Fruit fly (Drosophila melanogaster): ENCODE measurements around the gene CkIIalpha-i1.
A peak's percentile ranks its signal among the peaks of the same experiment; 100 is the strongest.

CkIIalpha-i1 gene

DNA sequence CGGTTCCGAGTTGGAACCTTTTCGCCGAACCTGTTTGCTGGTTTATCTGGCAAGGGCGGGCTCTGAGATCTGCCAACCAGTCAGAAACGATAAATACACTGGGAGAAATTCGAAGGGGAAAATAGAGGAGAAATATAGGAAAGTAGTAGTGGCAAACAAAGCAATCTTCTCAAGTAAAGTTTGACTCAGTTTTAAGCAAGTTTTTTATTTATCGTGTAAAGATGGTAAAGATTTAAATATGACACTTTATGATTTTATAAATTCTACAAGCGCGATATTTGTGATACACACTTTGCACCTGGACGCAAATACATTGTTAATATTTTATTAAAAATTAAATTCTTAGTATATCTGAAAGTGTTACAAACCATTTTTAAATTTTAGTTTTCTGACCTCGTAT is 30.9 kb downstream of the CkIIalpha-i1 start (continued):
- TF ChIP-seq CG12659 (GFP tag; optimal IDR thresholded peaks at IDR 0.05) (no peak), Rx (GFP tag; IDR thresholded peaks at IDR 0.05) (no peak), Drgx (GFP tag; IDR thresholded peaks at IDR 0.05) (no peak), CG4617 (GFP tag; optimal IDR thresholded peaks at IDR 0.05; ENCODE audit: borderline replicate concordance) (no peak), da (GFP tag; optimal IDR thresholded peaks at IDR 0.05) (no peak), CG9437 (GFP tag; optimal IDR thresholded peaks at IDR 0.05) (no peak), NC2α (GFP tag; optimal IDR thresholded peaks at IDR 0.05) (no peak), Hsf (GFP tag; optimal IDR thresholded peaks at IDR 0.05) (peak; percentile 3), Deaf1 (tag; optimal IDR thresholded peaks at IDR 0.05) (no peak), Tbp (GFP tag; optimal IDR thresholded peaks at IDR 0.05) (no peak), CG2712 (tag; optimal IDR thresholded peaks at IDR 0.05) (peak; percentile 41), CG14710 (tag; optimal IDR thresholded peaks at IDR 0.05) (peak; percentile 42), zf30C (GFP tag; optimal IDR thresholded peaks at IDR 0.05) (peak; percentile 72), CG10979 (tag; optimal IDR thresholded peaks at IDR 0.05) (peak; percentile 28), CG7839 (tag; optimal IDR thresholded peaks at IDR 0.05) (no peak), row (GFP tag; IDR thresholded peaks at IDR 0.05) (no peak), CG12769 (tag; optimal IDR thresholded peaks at IDR 0.05) (no peak), CG16815 (GFP tag; optimal IDR thresholded peaks at IDR 0.05) (peak; percentile 26), cas (GFP tag; IDR thresholded peaks at IDR 0.05) (no peak), CG16813 (GFP tag; IDR thresholded peaks at IDR 0.05; ENCODE audit: partially characterized antibody) (no peak), Ada2b (GFP tag; IDR thresholded peaks at IDR 0.05) (no peak), Ets65A (GFP tag) (peak; percentile 91), Doc3 (GFP tag; IDR thresholded peaks at IDR 0.05; ENCODE audit: partially characterized antibody) (no peak), Taf1 (GFP tag; IDR thresholded peaks at IDR 0.05) (no peak), pita (GFP tag; optimal IDR thresholded peaks at IDR 0.05) (no peak), sisA (GFP tag; IDR thresholded peaks at IDR 0.05) (no peak), ham (GFP tag; IDR thresholded peaks at IDR 0.05) (no peak), fd96Cb (tag; optimal IDR thresholded peaks at IDR 0.05) (peak; percentile 7), phol (tag; optimal IDR thresholded peaks at IDR 0.05) (peak; percentile 44), tio (GFP tag; optimal IDR thresholded peaks at IDR 0.05) (peak; percentile 39), nerfin-1 (tag; optimal IDR thresholded peaks at IDR 0.05) (no peak), CG6272 (GFP tag; IDR thresholded peaks at IDR 0.05) (no peak), CG10267 (tag; optimal IDR thresholded peaks at IDR 0.05) (peak; percentile 14), CG30020 (tag; optimal IDR thresholded peaks at IDR 0.05) (no peak), slp2 (GFP tag; optimal IDR thresholded peaks at IDR 0.05) (no peak), CG8765 (GFP tag; IDR thresholded peaks at IDR 0.05) (0 out of 2 replicates have a peak, but pooled peaks have one; percentile 45), fd102C (GFP tag; optimal IDR thresholded peaks at IDR 0.05) (peak; percentile 5), hb (GFP tag; IDR thresholded peaks at IDR 0.05; ENCODE audit: partially characterized antibody) (no peak), CG17328 (GFP tag; IDR thresholded peaks at IDR 0.05) (no peak), wek (GFP tag; optimal IDR thresholded peaks at IDR 0.05) (no peak), kah (GFP tag; optimal IDR thresholded peaks at IDR 0.05) (no peak), CG17829 (tag; optimal IDR thresholded peaks at IDR 0.05) (peak; percentile 10), dati (GFP tag; IDR thresholded peaks at IDR 0.05) (no peak), Hmr (GFP tag; optimal IDR thresholded peaks at IDR 0.05) (no peak), CG14860 (GFP tag; IDR thresholded peaks at IDR 0.05; ENCODE audit: partially characterized antibody) (no peak), HmgZ (tag; optimal IDR thresholded peaks at IDR 0.05) (no peak), ind (GFP tag; optimal IDR thresholded peaks at IDR 0.05) (no peak), run (tag; optimal IDR thresholded peaks at IDR 0.05) (no peak), CG43689 (GFP tag; IDR thresholded peaks at IDR 0.05) (no peak), CG14014 (GFP tag; IDR thresholded peaks at IDR 0.05) (no peak), Hey (tag; optimal IDR thresholded peaks at IDR 0.05) (no peak), chn (GFP tag; optimal IDR thresholded peaks at IDR 0.05) (no peak)
